Worm (Caenorhabditis elegans): ENCODE results near the gene F20B6.4.
A peak's percentile ranks its signal among the peaks of the same experiment; 100 is the strongest.

DNA sequence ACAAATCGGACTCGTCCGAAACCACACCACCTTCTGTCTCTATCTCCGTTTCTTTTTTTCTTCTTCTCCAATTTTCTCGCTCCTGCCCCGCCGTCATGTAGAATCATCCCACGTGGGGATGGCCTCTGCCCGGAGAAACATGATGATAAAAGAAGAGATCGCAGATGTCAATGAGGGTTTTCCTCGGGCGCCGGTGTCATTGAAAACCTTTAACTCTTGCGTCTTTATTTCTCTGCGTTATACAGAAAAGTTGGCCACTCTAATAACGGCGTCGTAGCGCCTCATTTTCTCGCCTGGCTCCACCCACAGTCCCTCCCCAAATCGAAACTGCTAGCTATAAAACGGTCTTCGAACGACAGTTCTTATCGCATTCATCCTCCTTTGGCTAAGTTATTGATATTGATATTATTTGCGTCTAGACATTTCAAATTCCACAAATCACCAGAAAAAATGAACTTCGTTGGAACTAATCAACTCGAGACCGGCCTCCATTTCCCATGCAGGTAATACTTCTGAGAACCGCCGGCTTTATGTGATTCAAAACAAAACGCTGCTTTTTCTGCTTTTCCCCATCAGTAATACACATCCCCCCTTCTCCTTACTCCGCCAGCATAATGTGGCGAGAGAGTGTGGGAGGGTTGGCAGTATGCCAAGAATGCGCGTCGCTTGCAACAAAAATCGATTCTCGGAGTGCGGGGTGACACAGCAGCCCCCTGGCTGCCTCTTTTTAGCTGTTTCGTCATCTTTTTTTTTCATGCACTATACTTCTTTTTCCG, 51.1 kb downstream of the F20B6.4 start:
- TF ChIP-seq fos-1 (tag; optimal IDR thresholded peaks at IDR 0.05) (peak; percentile 75), egl-27 (tag; optimal IDR thresholded peaks at IDR 0.05) (peak; percentile 74), zag-1 (tag; optimal IDR thresholded peaks at IDR 0.05) (peak; percentile 30)

All from whole organism, L2 larva.